Fruit fly (Drosophila melanogaster) whole organism, embryonic: ENCODE results near the gene Gbs-70E.

Source experiments
- ATbp ChIP-seq: fragments of 200-800 bp; sonication (Bioruptor generic); optimal IDR thresholded peaks from 2 replicates; lab custom pipeline; 2017; ENCODE audit warnings: missing biosample characterization, mild to moderate bottlenecking, missing genetic modification characterization, missing genetic modification reagents
- Adf1 ChIP-seq: fragments of 200-800 bp; sonication (Bioruptor generic); IDR thresholded peaks from 2 replicates; pipeline ENCODE4 v1.3.6; 2022; ENCODE audit warnings: missing biosample characterization, missing genetic modification characterization
- Blimp-1 ChIP-seq: fragments of 200-800 bp; sonication (Bioruptor generic); optimal IDR thresholded peaks from 3 replicates; lab custom pipeline; 2018; ENCODE audit warnings: missing biosample characterization, missing genetic modification characterization, mild to moderate bottlenecking, moderate library complexity, missing genetic modification reagents
- CG10209 ChIP-seq: fragments of 200-800 bp; sonication (Bioruptor generic); optimal IDR thresholded peaks from 3 replicates; lab custom pipeline; 2017; ENCODE audit warnings: missing biosample characterization, mild to moderate bottlenecking, missing genetic modification characterization, missing genetic modification reagents
- CG10321 ChIP-seq: fragments of 200-800 bp; sonication (Bioruptor generic); IDR thresholded peaks from 2 replicates; pipeline ENCODE4 v1.3.6; 2022; ENCODE audit warnings: missing biosample characterization, missing genetic modification characterization
- CG10431 ChIP-seq: fragments of 200-800 bp; sonication (Bioruptor generic); optimal IDR thresholded peaks from 3 replicates; lab custom pipeline; 2018; ENCODE audit warnings: missing biosample characterization, mild to moderate bottlenecking, missing genetic modification characterization
- CG10979 ChIP-seq: fragments of 200-800 bp; sonication (Bioruptor generic); optimal IDR thresholded peaks from 2 replicates; lab custom pipeline; 2018; ENCODE audit warnings: missing biosample characterization, mild to moderate bottlenecking, missing genetic modification characterization, moderate library complexity
- CG11398 ChIP-seq: fragments of 200-800 bp; sonication (Bioruptor generic); optimal IDR thresholded peaks from 2 replicates; lab custom pipeline; 2016; ENCODE audit warnings: missing biosample characterization, missing genetic modification characterization
- CG11560 ChIP-seq: fragments of 200-800 bp; sonication (Bioruptor generic); IDR thresholded peaks from 3 replicates; pipeline ENCODE4 v1.3.6; 2022; ENCODE audit warnings: missing biosample characterization, missing genetic modification characterization
- CG12071 ChIP-seq: fragments of 200-800 bp; sonication (Bioruptor generic); optimal IDR thresholded peaks from 3 replicates; lab custom pipeline; 2018; ENCODE audit warnings: missing biosample characterization, mild to moderate bottlenecking, missing genetic modification characterization
- CG12236 ChIP-seq: fragments of 200-800 bp; sonication (Bioruptor generic); optimal IDR thresholded peaks from 2 replicates; lab custom pipeline; 2016; ENCODE audit warnings: missing biosample characterization, missing genetic modification characterization
- CG13775 ChIP-seq: fragments of 200-800 bp; sonication (Bioruptor generic); optimal IDR thresholded peaks from 3 replicates; lab custom pipeline; 2017; ENCODE audit warnings: missing biosample characterization, mild to moderate bottlenecking, missing genetic modification characterization
- CG16779 ChIP-seq: fragments of 200-800 bp; sonication (Bioruptor generic); IDR thresholded peaks from 2 replicates; pipeline ENCODE4 v1.3.6; 2022; ENCODE audit warnings: missing biosample characterization, missing genetic modification characterization
- CG2712 ChIP-seq: fragments of 200-800 bp; optimal IDR thresholded peaks from 3 replicates; lab custom pipeline; 2019; ENCODE audit warnings: missing biosample characterization, mild to moderate bottlenecking, missing genetic modification characterization, moderate library complexity
- CG31224 ChIP-seq: fragments of 200-800 bp; sonication (Bioruptor generic); IDR thresholded peaks from 2 replicates; pipeline ENCODE4 v1.3.6; 2022; ENCODE audit warnings: missing biosample characterization, missing genetic modification characterization
- CG33557 ChIP-seq: fragments of 200-800 bp; sonication (Bioruptor generic); optimal IDR thresholded peaks from 2 replicates; lab custom pipeline; 2019; ENCODE audit warnings: missing biosample characterization, mild to moderate bottlenecking, missing genetic modification characterization, moderate library complexity
- CG3838 ChIP-seq: fragments of 200-800 bp; sonication (Bioruptor generic); optimal IDR thresholded peaks from 3 replicates; lab custom pipeline; 2016; ENCODE audit warnings: missing biosample characterization, missing genetic modification characterization
- CG6854 ChIP-seq: fragments of 200-800 bp; sonication (Bioruptor generic); optimal IDR thresholded peaks from 3 replicates; lab custom pipeline; 2017; ENCODE audit warnings: missing biosample characterization, mild to moderate bottlenecking, missing genetic modification characterization
- CoRest ChIP-seq: fragments of 200-800 bp; sonication (Bioruptor generic); optimal IDR thresholded peaks from 3 replicates; lab custom pipeline; 2018; ENCODE audit warnings: missing biosample characterization, mild to moderate bottlenecking, missing genetic modification characterization, moderate library complexity
- Dref ChIP-seq: fragments of 200-800 bp; sonication (Bioruptor generic); IDR thresholded peaks from 2 replicates; pipeline ENCODE4 v1.3.6; 2022; ENCODE audit warnings: missing biosample characterization, missing genetic modification characterization
- Fer3 ChIP-seq: fragments of 200-800 bp; sonication (Bioruptor generic); optimal IDR thresholded peaks from 2 replicates; lab custom pipeline; 2018; ENCODE audit warnings: missing biosample characterization, mild to moderate bottlenecking, missing genetic modification characterization, moderate library complexity
- HLH4C ChIP-seq: fragments of 200-800 bp; sonication (Bioruptor generic); IDR thresholded peaks from 3 replicates; pipeline ENCODE4 v1.3.6; 2022; ENCODE audit warnings: missing biosample characterization, missing genetic modification characterization; ENCODE audit not compliant: partially characterized antibody
- Hr78 ChIP-seq, 2 experiments: fragments of 200-800 bp in 1 of 2; fragments of >200 bp in 1 of 2; sonication (Bioruptor generic) in 1 of 2; optimal IDR thresholded peaks; 2 replicates each; lab custom pipeline; 2017 to 2019; ENCODE audit warnings: missing biosample characterization in 2 of 2, missing genetic modification characterization in 2 of 2, mild to moderate bottlenecking in 1 of 2, moderate library complexity in 1 of 2
- Poxn ChIP-seq: fragments of 200-800 bp; sonication (Bioruptor generic); IDR thresholded peaks from 2 replicates; pipeline ENCODE4 v1.3.6; 2022; ENCODE audit warnings: missing biosample characterization, missing genetic modification characterization
- Trl ChIP-seq, 3 experiments: fragments of >200 bp in 2 of 3; fragments of 200-800 bp in 1 of 3; sonication (Bioruptor generic) in 1 of 3; optimal IDR thresholded peaks; 2 replicates in 1 of 3; 3 replicates in 2 of 3; lab custom pipeline; 2016 to 2017; ENCODE audit warnings: missing biosample characterization in 1 of 3, missing genetic modification characterization in 1 of 3
- Xbp1 ChIP-seq: fragments of 200-800 bp; sonication (Bioruptor generic); optimal IDR thresholded peaks from 3 replicates; lab custom pipeline; 2016; ENCODE audit warnings: missing biosample characterization, mild to moderate bottlenecking, missing genetic modification characterization
- abd-A ChIP-seq: fragments of 200-800 bp; sonication (Bioruptor generic); optimal IDR thresholded peaks from 3 replicates; lab custom pipeline; 2019; ENCODE audit warnings: missing biosample characterization, mild to moderate bottlenecking, missing genetic modification characterization, moderate library complexity
- crol ChIP-seq: fragments of 200-800 bp; sonication (Bioruptor generic); IDR thresholded peaks from 2 replicates; pipeline ENCODE4 v1.3.6; 2022; ENCODE audit warnings: missing biosample characterization, missing genetic modification characterization
- dmrt11E ChIP-seq: fragments of 200-800 bp; sonication (Bioruptor generic); optimal IDR thresholded peaks from 3 replicates; lab custom pipeline; 2018; ENCODE audit warnings: missing biosample characterization, mild to moderate bottlenecking, missing genetic modification characterization, moderate library complexity
- gce ChIP-seq: fragments of 200-800 bp; sonication (Bioruptor generic); IDR thresholded peaks from 3 replicates; pipeline ENCODE4 v1.3.6; 2022; ENCODE audit warnings: missing biosample characterization, missing genetic modification characterization
- gsb-n ChIP-seq: fragments of 200-800 bp; sonication (Bioruptor generic); optimal IDR thresholded peaks from 3 replicates; lab custom pipeline; 2018; ENCODE audit warnings: missing biosample characterization, mild to moderate bottlenecking, missing genetic modification characterization
- insv ChIP-seq, 2 experiments: fragments of 200-800 bp; sonication (Bioruptor generic); optimal IDR thresholded peaks; 3 replicates each; lab custom pipeline; 2016 to 2018; ENCODE audit warnings: missing biosample characterization in 2 of 2, missing genetic modification characterization in 2 of 2
- jigr1 ChIP-seq: fragments of 200-800 bp; sonication (Bioruptor generic); IDR thresholded peaks from 3 replicates; pipeline ENCODE4 v1.3.6; 2022; ENCODE audit warnings: missing biosample characterization, missing genetic modification characterization
- kni ChIP-seq: fragments of 200-800 bp; sonication (Bioruptor generic); optimal IDR thresholded peaks from 3 replicates; lab custom pipeline; 2017; ENCODE audit warnings: mild to moderate bottlenecking, missing biosample characterization, missing genetic modification reagents, missing genetic modification characterization
- lab ChIP-seq: fragments of 200-800 bp; sonication (Bioruptor generic); optimal IDR thresholded peaks from 3 replicates; lab custom pipeline; 2017; ENCODE audit warnings: missing biosample characterization, missing genetic modification characterization, mild to moderate bottlenecking, moderate library complexity, missing genetic modification reagents
- nerfin-2 ChIP-seq: fragments of 200-800 bp; sonication (Bioruptor generic); IDR thresholded peaks from 2 replicates; pipeline ENCODE4 v1.3.6; 2022; ENCODE audit warnings: missing biosample characterization, missing genetic modification characterization; ENCODE audit not compliant: partially characterized antibody
- oc ChIP-seq: fragments of 200-800 bp; sonication (Bioruptor generic); optimal IDR thresholded peaks from 2 replicates; lab custom pipeline; 2018; ENCODE audit warnings: missing biosample characterization, mild to moderate bottlenecking, missing genetic modification characterization, moderate library complexity
- pho ChIP-seq: fragments of 200-800 bp; sonication (Bioruptor generic); optimal IDR thresholded peaks from 2 replicates; lab custom pipeline; 2016; ENCODE audit warnings: missing biosample characterization, missing genetic modification characterization
- pros ChIP-seq: fragments of 200-800 bp; sonication (Bioruptor generic); optimal IDR thresholded peaks from 3 replicates; lab custom pipeline; 2019; ENCODE audit warnings: missing biosample characterization, mild to moderate bottlenecking, missing genetic modification characterization, moderate library complexity
- psq ChIP-seq: fragments of 200-800 bp; sonication (Bioruptor generic); optimal IDR thresholded peaks from 2 replicates; lab custom pipeline; 2017; ENCODE audit warnings: missing biosample characterization, missing genetic modification characterization
- salm ChIP-seq: fragments of 200-800 bp; sonication (Bioruptor generic); optimal IDR thresholded peaks from 2 replicates; lab custom pipeline; 2018; ENCODE audit warnings: missing biosample characterization, mild to moderate bottlenecking, missing genetic modification characterization
- schlank ChIP-seq: fragments of 200-800 bp; sonication (Bioruptor generic); optimal IDR thresholded peaks from 2 replicates; lab custom pipeline; 2018; ENCODE audit warnings: missing biosample characterization, mild to moderate bottlenecking, missing genetic modification characterization
- sens ChIP-seq: fragments of 200-800 bp; sonication (Bioruptor generic); peaks from one replicate; lab custom pipeline; 2016; ENCODE audit warnings: missing biosample characterization, missing genetic modification characterization
- unpg ChIP-seq: fragments of 200-800 bp; sonication (Bioruptor generic); optimal IDR thresholded peaks from 3 replicates; lab custom pipeline; 2018; ENCODE audit warnings: missing biosample characterization, mild to moderate bottlenecking, missing genetic modification characterization, moderate library complexity
- vvl ChIP-seq: fragments of 200-800 bp; sonication (Bioruptor generic); IDR thresholded peaks from 2 replicates; pipeline ENCODE4 v1.3.6; 2022; ENCODE audit warnings: missing biosample characterization, missing genetic modification characterization
- z ChIP-seq: fragments of 200-800 bp; sonication (Bioruptor generic); IDR thresholded peaks from 3 replicates; pipeline ENCODE4 v1.3.6; 2022; ENCODE audit warnings: missing biosample characterization, missing genetic modification characterization
- zfh2 ChIP-seq: fragments of 200-800 bp; sonication (Bioruptor generic); optimal IDR thresholded peaks from 2 replicates; lab custom pipeline; 2016; ENCODE audit warnings: missing biosample characterization, missing genetic modification characterization

Gbs-70E gene

dm6 chr3L:14531802-14532201, 19.0 kb downstream of the Gbs-70E start (continued):
- no peak for TF ChIP-seq schlank (tag; lab: Kevin White, UChicago)
- no peak for TF ChIP-seq HLH4C (GFP tag; lab: Robert Waterston, UW)
- TF ChIP-seq psq: no peak
- peak; percentile 9 for TF ChIP-seq Xbp1 (GFP tag; lab: Kevin White, UChicago)
- no peak for TF ChIP-seq CG31224 (GFP tag; lab: Robert Waterston, UW)
- no peak for TF ChIP-seq crol (GFP tag; lab: Robert Waterston, UW)
- no peak for TF ChIP-seq Fer3 (tag; lab: Kevin White, UChicago)
- TF ChIP-seq dmrt11E (tag; lab: Kevin White, UChicago): peak; percentile 41
- TF ChIP-seq CG12071 (GFP tag; lab: Kevin White, UChicago): no peak
- no peak for TF ChIP-seq CG16779 (GFP tag; lab: Robert Waterston, UW)
- no peak for TF ChIP-seq ATbp (GFP tag; lab: Kevin White, UChicago)
- TF ChIP-seq Adf1 (GFP tag; lab: Robert Waterston, UW): no peak
- no peak for TF ChIP-seq gce (GFP tag; lab: Robert Waterston, UW)
- TF ChIP-seq CG3838 (GFP tag; lab: Kevin White, UChicago): no peak
- TF ChIP-seq unpg (GFP tag; lab: Kevin White, UChicago): peak; percentile 3
- TF ChIP-seq salm (tag; lab: Kevin White, UChicago): no peak
- no peak for TF ChIP-seq CG10321 (GFP tag; lab: Robert Waterston, UW)
- TF ChIP-seq CG10209 (GFP tag; lab: Kevin White, UChicago): peak; percentile 31
- peak; percentile 51 for TF ChIP-seq CG10979
- TF ChIP-seq CoRest (tag; lab: Kevin White, UChicago): peak; percentile 30
- TF ChIP-seq, all 482 proteins: peak for 43

dm6 chr3L:14522483-14523362, 28.1 kb downstream of the Gbs-70E start:
- TF ChIP-seq pros (GFP tag; lab: Kevin White, UChicago): peak; percentile 71
- TF ChIP-seq CG10321 (GFP tag; lab: Robert Waterston, UW): no peak
- TF ChIP-seq Blimp-1 (GFP tag; lab: Kevin White, UChicago): peak; percentile 96
- no peak for TF ChIP-seq CG12236 (GFP tag; lab: Kevin White, UChicago)
- TF ChIP-seq zfh2 (GFP tag; lab: Kevin White, UChicago): no peak
- TF ChIP-seq abd-A: peak; percentile 23
- no peak for TF ChIP-seq jigr1
- TF ChIP-seq Hr78 (GFP tag; optimal IDR thresholded peaks at IDR 0.05; lab: Kevin White, UChicago): peak in 1 of 2 experiments; percentile 43
- no peak for TF ChIP-seq Poxn (GFP tag; lab: Robert Waterston, UW)
- no peak for TF ChIP-seq insv (GFP tag; optimal IDR thresholded peaks at IDR 0.05; lab: Kevin White, UChicago)
- TF ChIP-seq lab: no peak
- peak; percentile 57 for TF ChIP-seq sens (GFP tag; lab: Kevin White, UChicago)
- no peak for TF ChIP-seq CG11398 (GFP tag; lab: Kevin White, UChicago)
- peak; percentile 85 for TF ChIP-seq z (GFP tag; lab: Robert Waterston, UW)
- TF ChIP-seq CG2712: peak; percentile 12
- TF ChIP-seq CG13775 (GFP tag; lab: Kevin White, UChicago): no peak
- TF ChIP-seq kni (GFP tag; lab: Kevin White, UChicago): peak; percentile 74
- TF ChIP-seq CG11560 (tag; lab: Robert Waterston, UW): no peak
- peak; percentile 49 for TF ChIP-seq oc (tag; lab: Kevin White, UChicago)
- TF ChIP-seq gsb-n (tag; lab: Kevin White, UChicago): peak; percentile 5
- TF ChIP-seq Trl (optimal IDR thresholded peaks at IDR 0.05; lab: Kevin White, UChicago): peak in 1 of 2 experiments; percentile 19
- TF ChIP-seq Trl (GFP tag; optimal IDR thresholded peaks at IDR 0.05; lab: Kevin White, UChicago): no peak
- no peak for TF ChIP-seq pho (GFP tag; lab: Kevin White, UChicago)
- no peak for TF ChIP-seq CG6854 (GFP tag; lab: Kevin White, UChicago)
- no peak for TF ChIP-seq nerfin-2 (GFP tag; lab: Robert Waterston, UW)
- TF ChIP-seq vvl (GFP tag; lab: Robert Waterston, UW): 0 out of 2 replicates have a peak, but pooled peaks have one; percentile 21
- TF ChIP-seq CG10431: peak; percentile 30
- TF ChIP-seq Dref (GFP tag; lab: Robert Waterston, UW): no peak
- peak; percentile 10 for TF ChIP-seq CG33557
